Fruit fly (Drosophila melanogaster) whole organism, pupa: ENCODE results near the gene CG6800.

Experiments used
- CG10348 ChIP-seq: fragments of 200-800 bp; sonication (Bioruptor generic); IDR thresholded peaks from 2 replicates; pipeline ENCODE4 v1.3.6; 2022; ENCODE audit warnings: missing biosample characterization, missing genetic modification characterization
- CG12605 ChIP-seq: fragments of 200-800 bp; sonication (Bioruptor generic); IDR thresholded peaks from 2 replicates; pipeline ENCODE4 v1.3.6; 2022; ENCODE audit warnings: missing biosample characterization, missing genetic modification characterization
- CG13204 ChIP-seq: fragments of 200-800 bp; sonication (Bioruptor generic); optimal IDR thresholded peaks from 2 replicates; lab custom pipeline; 2018; ENCODE audit warnings: missing biosample characterization, mild to moderate bottlenecking, missing genetic modification characterization, moderate library complexity
- CG14655 ChIP-seq: fragments of 200-800 bp; sonication (Bioruptor generic); optimal IDR thresholded peaks from 3 replicates; lab custom pipeline; 2017; ENCODE audit warnings: mild to moderate bottlenecking, missing biosample characterization, missing genetic modification reagents, missing genetic modification characterization
- CG15710 ChIP-seq: fragments of 200-800 bp; sonication (Bioruptor generic); optimal IDR thresholded peaks from 2 replicates; lab custom pipeline; 2018; ENCODE audit warnings: missing biosample characterization, mild to moderate bottlenecking, missing genetic modification characterization, moderate library complexity
- CG17806 ChIP-seq: fragments of 200-800 bp; sonication (Bioruptor generic); optimal IDR thresholded peaks from 2 replicates; lab custom pipeline; 2018; ENCODE audit warnings: missing biosample characterization, mild to moderate bottlenecking, missing genetic modification characterization, moderate library complexity
- CG32121 ChIP-seq: fragments of 200-800 bp; sonication (Bioruptor generic); IDR thresholded peaks from 2 replicates; pipeline ENCODE4 v1.3.6; 2022; ENCODE audit warnings: missing biosample characterization, missing genetic modification characterization
- CG34367 ChIP-seq: fragments of 200-800 bp; sonication (Bioruptor generic); optimal IDR thresholded peaks from 2 replicates; lab custom pipeline; 2018; ENCODE audit warnings: missing biosample characterization, mild to moderate bottlenecking, missing genetic modification characterization
- CG4496 ChIP-seq: fragments of 200-800 bp; sonication (Bioruptor generic); IDR thresholded peaks from 3 replicates; pipeline ENCODE4 v1.3.6; 2022; ENCODE audit warnings: missing biosample characterization, missing genetic modification characterization
- CG8159 ChIP-seq: fragments of 200-800 bp; sonication (Bioruptor generic); optimal IDR thresholded peaks from 3 replicates; lab custom pipeline; 2018; ENCODE audit warnings: missing biosample characterization, mild to moderate bottlenecking, missing genetic modification characterization, moderate library complexity
- CG8301 ChIP-seq: fragments of 200-800 bp; sonication (Bioruptor generic); optimal IDR thresholded peaks from 2 replicates; lab custom pipeline; 2018; ENCODE audit warnings: missing biosample characterization, mild to moderate bottlenecking, missing genetic modification characterization
- CG9948 ChIP-seq: fragments of 200-800 bp; sonication (Bioruptor generic); optimal IDR thresholded peaks from 2 replicates; lab custom pipeline; 2018; ENCODE audit warnings: missing biosample characterization, mild to moderate bottlenecking, missing genetic modification characterization, moderate library complexity
- D1 ChIP-seq: fragments of 200-800 bp; sonication (Bioruptor generic); optimal IDR thresholded peaks from 2 replicates; lab custom pipeline; 2018; ENCODE audit warnings: missing biosample characterization, mild to moderate bottlenecking, missing genetic modification characterization, moderate library complexity
- EcR ChIP-seq: fragments of 200-800 bp; sonication (Bioruptor generic); optimal IDR thresholded peaks from 3 replicates; lab custom pipeline; 2019; ENCODE audit warnings: missing biosample characterization, missing genetic modification characterization, mild to moderate bottlenecking, moderate library complexity, missing genetic modification reagents
- Ets98B ChIP-seq: fragments of 200-800 bp; sonication (Bioruptor generic); IDR thresholded peaks from 2 replicates; pipeline ENCODE4 v1.3.6; 2022; ENCODE audit warnings: missing biosample characterization, missing genetic modification characterization
- Pif1A ChIP-seq: fragments of 200-800 bp; sonication (Bioruptor generic); optimal IDR thresholded peaks from 3 replicates; lab custom pipeline; 2016; ENCODE audit warnings: missing biosample characterization, missing genetic modification characterization
- Pif1B ChIP-seq: fragments of 200-800 bp; sonication (Bioruptor generic); optimal IDR thresholded peaks from 3 replicates; lab custom pipeline; 2016; ENCODE audit warnings: missing biosample characterization, missing genetic modification characterization
- Snoo ChIP-seq: fragments of 200-800 bp; sonication (Bioruptor generic); optimal IDR thresholded peaks from 3 replicates; lab custom pipeline; 2017; ENCODE audit warnings: missing biosample characterization, mild to moderate bottlenecking, missing genetic modification characterization, inconsistent platforms
- fd96Ca ChIP-seq: fragments of 200-800 bp; sonication (Bioruptor generic); IDR thresholded peaks from 3 replicates; pipeline ENCODE4 v1.3.6; 2022; ENCODE audit warnings: missing biosample characterization, missing genetic modification characterization
- gl ChIP-seq: fragments of 200-800 bp; sonication (Bioruptor generic); optimal IDR thresholded peaks from 2 replicates; lab custom pipeline; 2018; ENCODE audit warnings: missing biosample characterization, mild to moderate bottlenecking, missing genetic modification characterization
- rn ChIP-seq: fragments of 200-800 bp; sonication (Bioruptor generic); IDR thresholded peaks from 2 replicates; pipeline ENCODE4 v1.3.6; 2022; ENCODE audit warnings: missing biosample characterization, missing genetic modification characterization

CG6800 gene

DNA sequence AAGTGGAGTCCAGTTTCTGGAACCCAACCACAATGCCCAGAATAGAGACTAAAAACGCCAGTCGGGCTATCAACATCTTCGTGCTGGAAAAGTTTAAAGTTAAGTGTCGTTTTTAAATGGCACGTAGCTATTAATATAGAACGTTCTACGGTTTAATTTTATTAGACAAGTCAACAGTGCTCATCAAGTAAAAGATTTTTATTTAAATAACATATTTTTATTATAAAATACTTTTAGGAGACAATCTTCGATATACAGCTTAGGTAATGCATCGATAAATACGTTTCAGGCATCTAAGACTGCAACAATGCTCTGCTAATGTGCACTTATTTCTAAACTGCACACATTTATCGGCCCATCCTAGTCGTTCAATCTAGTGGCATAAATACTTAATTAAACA, 39.2 kb upstream of the CG6800 start, which contains the start of gene CG42869:
CG42869 (minus strand) TSS at position 101 of the 400 bp plus-strand sequence.
- TF ChIP-seq CG8159 (tag; lab: Kevin White, UChicago) (no peak), CG14655 (GFP tag; lab: Kevin White, UChicago) (no peak), CG17806 (no peak)

DNA sequence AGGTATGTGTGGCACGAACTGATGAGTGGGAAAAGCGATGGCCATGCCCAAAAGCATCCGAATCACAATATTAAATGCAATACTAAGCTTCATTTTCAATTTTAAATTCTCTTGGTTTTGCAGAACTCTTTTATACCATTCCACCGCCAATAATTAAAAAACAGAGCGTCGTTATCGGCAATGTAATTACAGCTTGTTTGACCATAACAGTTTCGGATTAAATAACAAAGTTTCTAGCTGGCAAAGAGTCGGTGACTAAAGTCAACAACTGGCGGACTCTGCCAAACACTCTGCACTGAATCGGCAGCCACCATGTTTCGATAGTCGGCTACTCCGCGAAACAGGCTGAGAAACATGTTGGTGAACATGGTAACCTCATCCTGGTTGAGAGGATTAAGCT, 38.7 kb upstream of the CG6800 start, which contains the start of gene CG42870:
CG42870 (minus strand) TSS at position 101 of the 400 bp plus-strand sequence.
- no peak for TF ChIP-seq CG8301 (tag; lab: Kevin White, UChicago)
- TF ChIP-seq CG8159 (tag; lab: Kevin White, UChicago): no peak
- TF ChIP-seq CG17806: no peak

DNA sequence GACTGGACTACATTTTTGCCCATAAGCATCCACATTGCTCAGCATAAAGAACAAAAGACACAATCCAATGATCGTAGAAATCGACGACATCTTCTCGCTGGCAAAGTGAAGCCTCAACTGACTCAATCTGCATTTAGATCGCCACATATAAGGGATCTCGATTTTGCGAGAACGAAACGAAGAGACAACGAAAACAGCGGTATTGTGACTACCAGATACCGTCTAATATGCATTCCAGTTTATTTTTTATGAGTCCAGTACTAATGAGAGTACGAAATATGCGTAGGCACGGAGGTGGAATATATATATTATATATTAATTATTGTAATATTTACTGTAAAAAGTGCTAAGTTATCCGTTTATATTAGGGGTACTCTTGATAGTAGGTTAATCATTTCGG, 36.9 kb upstream of the CG6800 start, which contains the start of gene CG34034:
CG34034 (minus strand) TSS at position 101 of the 400 bp plus-strand sequence.
- TF ChIP-seq Snoo (no peak), fd96Ca (no peak), CG8301 (tag; lab: Kevin White, UChicago) (no peak), rn (GFP tag; lab: Robert Waterston, UW) (no peak), CG14655 (GFP tag; lab: Kevin White, UChicago) (no peak), CG12605 (GFP tag; lab: Robert Waterston, UW) (no peak), Pif1A (no peak), CG17806 (no peak), CG34367 (no peak), D1 (no peak), CG10348 (no peak), CG32121 (GFP tag; lab: Robert Waterston, UW) (no peak), CG4496 (no peak)

DNA sequence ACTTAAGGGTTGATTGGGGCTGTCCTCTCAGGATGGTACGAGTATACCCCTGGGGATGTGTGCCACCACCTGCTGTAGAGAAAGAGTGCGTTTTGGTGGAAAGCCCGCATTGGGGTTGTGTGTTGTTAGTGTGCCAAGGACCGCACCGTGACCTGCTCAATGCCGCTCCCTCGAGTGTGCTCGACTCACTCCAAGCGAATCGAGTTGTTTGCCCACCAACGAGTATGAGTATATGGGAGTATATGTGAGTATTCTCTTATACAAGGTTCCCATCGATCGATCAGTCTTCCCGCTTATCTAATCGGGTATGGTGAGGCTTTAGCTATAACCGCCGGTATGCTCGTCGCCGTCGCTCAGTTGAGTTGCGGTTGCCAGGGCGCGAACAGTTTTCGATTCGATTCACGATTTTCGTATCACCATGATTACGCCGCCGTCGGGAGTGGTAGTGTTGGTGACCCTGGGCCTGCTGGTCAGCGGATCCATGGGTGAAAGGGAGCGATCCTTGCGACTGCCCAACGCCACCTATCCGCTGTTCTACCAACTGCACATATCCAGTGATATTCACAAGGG, 36.1 kb upstream of the CG6800 start, which contains the start of gene CG5849:
CG5849 (plus strand) TSS at position 356 of the 570 bp plus-strand sequence.
- TF ChIP-seq CG12605 (GFP tag; lab: Robert Waterston, UW): no peak

DNA sequence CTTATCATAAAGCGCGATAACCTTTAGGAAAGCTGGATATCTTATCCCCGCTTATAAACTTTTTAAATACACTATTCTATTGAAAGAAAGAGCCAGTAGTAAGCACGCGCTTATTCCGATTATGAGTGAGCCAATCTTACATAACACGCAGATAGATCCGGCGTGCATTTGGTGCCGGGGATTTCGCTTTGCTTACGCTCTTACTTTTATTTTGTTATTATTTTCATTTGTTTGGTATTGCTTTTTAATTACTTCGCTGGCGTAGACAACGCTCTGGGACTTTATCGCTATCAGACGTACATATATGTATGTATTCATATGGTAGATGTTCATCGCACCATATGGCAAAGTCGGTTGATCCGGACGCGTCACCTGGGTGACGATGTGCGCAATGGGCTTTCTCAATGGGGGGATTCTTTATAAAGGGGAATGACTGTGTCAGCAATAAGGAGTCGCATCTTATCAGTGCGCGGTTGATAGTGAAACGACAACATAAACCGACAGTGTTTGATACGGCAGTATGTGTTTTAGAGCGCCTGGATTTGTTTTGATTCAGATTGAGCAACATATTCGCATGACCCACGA, 35.1 kb upstream of the CG6800 start:
- no peak for TF ChIP-seq CG4496
- no peak for TF ChIP-seq Pif1B (GFP tag; lab: Kevin White, UChicago)
- peak; percentile 65 for TF ChIP-seq EcR (GFP tag; lab: Kevin White, UChicago)
- TF ChIP-seq rn (GFP tag; lab: Robert Waterston, UW): no peak
- no peak for TF ChIP-seq CG34367

DNA sequence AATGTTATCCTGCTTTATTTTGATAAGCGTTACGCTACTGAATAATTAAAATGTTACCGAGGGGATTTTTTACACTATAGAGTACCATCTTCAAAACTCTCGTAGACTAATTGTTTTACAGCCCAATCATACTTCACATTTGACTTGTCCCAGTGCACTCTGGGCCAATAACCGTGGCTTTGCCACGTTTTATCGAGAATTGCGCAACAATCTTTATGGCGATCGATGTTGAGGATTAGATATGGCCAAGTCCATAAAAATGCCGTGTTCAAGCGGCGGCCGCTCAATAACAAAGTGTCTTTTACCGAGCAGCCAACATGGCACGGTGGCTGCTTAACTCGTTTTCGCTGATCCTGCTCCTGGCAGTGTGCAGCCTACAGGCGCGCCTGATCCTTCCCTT, 30.9 kb upstream of the CG6800 start, which contains the start of gene CG31343:
CG31343 (plus strand) TSS at position 279 of the 400 bp plus-strand sequence.
- no peak for TF ChIP-seq Snoo
- no peak for TF ChIP-seq Ets98B
- TF ChIP-seq CG12605 (GFP tag; lab: Robert Waterston, UW): no peak
- no peak for TF ChIP-seq CG4496
- TF ChIP-seq fd96Ca: no peak
- TF ChIP-seq rn (GFP tag; lab: Robert Waterston, UW): no peak
- no peak for TF ChIP-seq CG9948 (tag; lab: Kevin White, UChicago)
- TF ChIP-seq CG32121 (GFP tag; lab: Robert Waterston, UW): no peak
- TF ChIP-seq CG8301 (tag; lab: Kevin White, UChicago): no peak
- TF ChIP-seq D1: no peak

DNA sequence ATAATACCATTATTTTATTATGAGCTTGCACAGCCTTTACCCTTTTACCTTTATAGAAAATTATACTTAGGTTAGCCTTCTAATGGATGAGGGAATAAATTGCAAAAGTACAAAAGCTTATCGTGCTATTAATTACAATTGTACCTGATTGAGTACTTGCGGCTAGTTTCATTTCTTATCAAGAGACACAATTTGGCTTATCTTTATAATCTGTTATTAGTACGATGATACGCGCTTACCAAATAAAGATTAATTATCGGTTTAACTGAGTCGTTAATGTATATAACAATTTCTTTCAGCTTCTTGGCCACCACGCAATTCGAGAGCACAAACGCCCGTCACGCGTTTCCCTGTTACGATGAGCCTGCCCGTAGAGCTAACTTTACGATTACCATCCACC, 30.1 kb upstream of the CG6800 start:
- TF ChIP-seq CG34367 (no peak), CG4496 (no peak), CG9948 (tag; lab: Kevin White, UChicago) (no peak), CG12605 (GFP tag; lab: Robert Waterston, UW) (no peak), fd96Ca (no peak), CG14655 (GFP tag; lab: Kevin White, UChicago) (no peak), EcR (GFP tag; lab: Kevin White, UChicago) (no peak), CG8159 (tag; lab: Kevin White, UChicago) (no peak), D1 (no peak), Pif1A (no peak), gl (no peak), Ets98B (no peak), CG17806 (no peak), Snoo (no peak), CG13204 (GFP tag; lab: Kevin White, UChicago) (no peak), CG32121 (GFP tag; lab: Robert Waterston, UW) (no peak), Pif1B (GFP tag; lab: Kevin White, UChicago) (no peak), CG10348 (no peak), CG15710 (tag; lab: Kevin White, UChicago) (no peak)
